Worm (Caenorhabditis elegans): ENCODE results near the gene cdk-4.

- TF ChIP-seq ZK546.5 (tag; optimal IDR thresholded peaks at IDR 0.05) (no peak), zag-1 (tag; optimal IDR thresholded peaks at IDR 0.05) (no peak), alr-1 (tag; optimal IDR thresholded peaks at IDR 0.05) (no peak), unc-62 (GFP tag; optimal IDR thresholded peaks at IDR 0.05) (no peak), nhr-12 (tag; optimal IDR thresholded peaks at IDR 0.05) (no peak), fos-1 (tag; optimal IDR thresholded peaks at IDR 0.05) (peak; percentile 98), crh-2 (tag; optimal IDR thresholded peaks at IDR 0.05) (peak; percentile 77), snpc-4 (tag; optimal IDR thresholded peaks at IDR 0.05) (no peak), unc-55 (GFP tag; optimal IDR thresholded peaks at IDR 0.05) (no peak), ztf-11 (tag; optimal IDR thresholded peaks at IDR 0.05) (no peak)
These were observed 10.0 kb upstream of the cdk-4 start, which contains the start of gene F18H3.4 for ce11 chrX:13528630-13529138.

Measured in whole organism, L2 larva.